Worm (Caenorhabditis elegans) whole organism, L4 larva: ENCODE data around the gene zim-1.

ENCODE experiments used
- F26F4.8 ChIP-seq: fragments of 200-800 bp; sonication (Bioruptor generic); conservative IDR thresholded peaks from 2 replicates; pipeline ENCODE4 v1.3.6; 2022; ENCODE audit warnings: missing genetic modification characterization, missing compliant biosample characterization
- F44E2.7 ChIP-seq: fragments of 200-800 bp; sonication (Bioruptor generic); IDR thresholded peaks from 2 replicates; pipeline ENCODE4 v2.1.2; 2022; ENCODE audit warnings: missing genetic modification characterization, missing compliant biosample characterization
- Y48G9A.11 ChIP-seq: fragments of 200-800 bp; sonication (Bioruptor generic); IDR thresholded peaks from 2 replicates; pipeline ENCODE4 v1.3.6; 2022; ENCODE audit warnings: missing genetic modification reagents, missing genetic modification characterization, missing compliant biosample characterization
- Y5F2A.4 ChIP-seq: fragments of 200-800 bp; sonication (Bioruptor generic); optimal IDR thresholded peaks from 2 replicates; lab custom pipeline; 2018; ENCODE audit warnings: mild to moderate bottlenecking, missing genetic modification characterization, missing compliant biosample characterization
- ZK337.2 ChIP-seq: fragments of 200-800 bp; sonication (Bioruptor generic); IDR thresholded peaks from 2 replicates; pipeline ENCODE4 v1.3.6; 2022; ENCODE audit warnings: missing genetic modification reagents, missing genetic modification characterization, missing compliant biosample characterization
- aha-1 ChIP-seq: fragments of 150-350 bp; peaks from one replicate; lab custom pipeline; 2014; ENCODE audit warnings: missing biosample characterization, missing genetic modification characterization
- ama-1 ChIP-seq: fragments of 150-350 bp; optimal IDR thresholded peaks from 2 replicates; lab custom pipeline; 2014; ENCODE audit warnings: inconsistent platforms, mixed read lengths
- ceh-32 ChIP-seq: sonication (generic microtip); optimal IDR thresholded peaks from 2 replicates; lab custom pipeline; 2016; ENCODE audit warnings: mild to moderate bottlenecking, missing genetic modification characterization, missing compliant biosample characterization; ENCODE audit not compliant: poor library complexity
- ceh-82 ChIP-seq: sonication (generic microtip); optimal IDR thresholded peaks from 2 replicates; lab custom pipeline; 2017; ENCODE audit warnings: missing biosample characterization, missing genetic modification characterization
- ces-1 ChIP-seq: fragments of 150-350 bp; sonication (generic microtip); optimal IDR thresholded peaks from 4 replicates; lab custom pipeline; 2014; ENCODE audit warnings: missing biosample characterization, missing genetic modification reagents, missing genetic modification characterization
- cey-2 ChIP-seq: sonication (generic microtip); optimal IDR thresholded peaks from 3 replicates; lab custom pipeline; 2017; ENCODE audit warnings: missing genetic modification characterization, mild to moderate bottlenecking, missing compliant biosample characterization, antibody characterized with exemption, borderline replicate concordance; ENCODE audit not compliant: insufficient read depth
- ctbp-1 ChIP-seq: fragments of 200-800 bp; sonication (Bioruptor generic); IDR thresholded peaks from 2 replicates; pipeline ENCODE4 v1.3.6; 2022; ENCODE audit warnings: missing genetic modification reagents, missing genetic modification characterization, missing compliant biosample characterization
- daf-12 ChIP-seq: fragments of 150-350 bp; optimal IDR thresholded peaks from 2 replicates; lab custom pipeline; 2014; ENCODE audit warnings: missing biosample characterization, missing genetic modification reagents, missing genetic modification characterization
- dmd-6 ChIP-seq: fragments of 200-800 bp; sonication (Bioruptor generic); IDR thresholded peaks from 2 replicates; pipeline ENCODE4 v1.3.6; 2022; ENCODE audit warnings: missing genetic modification reagents, missing genetic modification characterization, missing compliant biosample characterization
- dmd-8 ChIP-seq: fragments of 200-800 bp; sonication (Bioruptor generic); IDR thresholded peaks from 2 replicates; pipeline ENCODE4 v1.3.6; 2022; ENCODE audit warnings: missing genetic modification characterization, missing compliant biosample characterization
- dmd-9 ChIP-seq: fragments of 200-800 bp; sonication (Bioruptor generic); IDR thresholded peaks from 2 replicates; pipeline ENCODE4 v1.3.6; 2022; ENCODE audit warnings: missing genetic modification reagents, missing genetic modification characterization, missing compliant biosample characterization
- egl-27 ChIP-seq: sonication (generic microtip); optimal IDR thresholded peaks from 3 replicates; lab custom pipeline; 2017; ENCODE audit warnings: missing biosample characterization, missing genetic modification reagents, missing genetic modification characterization
- fkh-10 ChIP-seq: fragments of 150-350 bp; optimal IDR thresholded peaks from 2 replicates; lab custom pipeline; 2014; ENCODE audit warnings: missing biosample characterization, missing genetic modification reagents, missing genetic modification characterization
- hlh-11 ChIP-seq: fragments of 200-800 bp; sonication (Bioruptor generic); optimal IDR thresholded peaks from 2 replicates; lab custom pipeline; 2018; ENCODE audit warnings: mild to moderate bottlenecking, missing genetic modification characterization, missing compliant biosample characterization
- hmg-1.1 ChIP-seq: fragments of 200-800 bp; sonication (Bioruptor generic); IDR thresholded peaks from 2 replicates; pipeline ENCODE4 v1.3.6; 2022; ENCODE audit warnings: missing genetic modification reagents, missing genetic modification characterization, missing compliant biosample characterization
- lin-1 ChIP-seq: fragments of 200-800 bp; sonication (Bioruptor generic); IDR thresholded peaks from 2 replicates; pipeline ENCODE4 v1.3.6; 2022; ENCODE audit warnings: missing genetic modification reagents, missing genetic modification characterization, missing compliant biosample characterization
- lin-15B ChIP-seq: fragments of 150-350 bp; sonication (generic microtip); optimal IDR thresholded peaks from 3 replicates; lab custom pipeline; 2014; ENCODE audit warnings: missing biosample characterization, missing genetic modification characterization
- lir-3 ChIP-seq: sonication (generic microtip); optimal IDR thresholded peaks from 2 replicates; lab custom pipeline; 2016; ENCODE audit warnings: mild to moderate bottlenecking, missing genetic modification characterization, missing compliant biosample characterization
- mdl-1 ChIP-seq, 2 experiments: fragments of 150-350 bp in 1 of 2; sonication (generic microtip) in 1 of 2; optimal IDR thresholded peaks; 2 replicates each; lab custom pipeline; 2014 to 2017; ENCODE audit warnings: missing biosample characterization in 2 of 2, missing genetic modification characterization in 2 of 2
- nhr-11 ChIP-seq: fragments of 150-350 bp; optimal IDR thresholded peaks from 2 replicates; lab custom pipeline; 2014; ENCODE audit warnings: missing biosample characterization, missing genetic modification characterization
- nhr-25 ChIP-seq: sonication (generic microtip); optimal IDR thresholded peaks from 2 replicates; lab custom pipeline; 2017; ENCODE audit warnings: missing genetic modification characterization, mild to moderate bottlenecking, missing compliant biosample characterization, antibody characterized with exemption, moderate library complexity, borderline replicate concordance; ENCODE audit not compliant: insufficient read depth
- nhr-41 ChIP-seq: fragments of 200-800 bp; sonication (Bioruptor generic); IDR thresholded peaks from 2 replicates; pipeline ENCODE4 v1.3.6; 2022; ENCODE audit warnings: missing genetic modification reagents, missing genetic modification characterization, missing compliant biosample characterization
- nhr-48 ChIP-seq: sonication (generic microtip); optimal IDR thresholded peaks from 2 replicates; lab custom pipeline; 2016; ENCODE audit warnings: mild to moderate bottlenecking, missing genetic modification characterization, missing compliant biosample characterization
- pha-4 ChIP-seq, 2 experiments: fragments of 150-350 bp in 1 of 2; fragments of 200-800 bp in 1 of 2; sonication (Bioruptor generic) in 1 of 2; IDR thresholded peaks in 1 of 2; optimal IDR thresholded peaks in 1 of 2; 2 replicates each; pipeline versions ENCODE4 v1.3.6 to Lab custom; 2014 to 2022; ENCODE audit warnings: missing genetic modification characterization in 2 of 2, missing genetic modification reagents in 2 of 2, missing biosample characterization in 1 of 2, missing compliant biosample characterization in 1 of 2
- php-3 ChIP-seq: fragments of 200-800 bp; sonication (Bioruptor generic); IDR thresholded peaks from 2 replicates; pipeline ENCODE4 v1.3.6; 2022; ENCODE audit warnings: missing genetic modification reagents, missing genetic modification characterization, missing compliant biosample characterization
- pqm-1 ChIP-seq: sonication (generic microtip); optimal IDR thresholded peaks from 2 replicates; lab custom pipeline; 2017; ENCODE audit warnings: missing biosample characterization, missing genetic modification characterization
- saeg-2 ChIP-seq: fragments of 200-800 bp; sonication (Bioruptor generic); IDR thresholded peaks from 2 replicates; pipeline ENCODE4 v1.3.6; 2022; ENCODE audit warnings: missing genetic modification reagents, missing genetic modification characterization, missing compliant biosample characterization
- snpc-1.2 ChIP-seq: fragments of 200-800 bp; sonication (Bioruptor generic); IDR thresholded peaks from 2 replicates; pipeline ENCODE4 v1.3.6; 2022; ENCODE audit warnings: missing genetic modification reagents, missing genetic modification characterization, missing compliant biosample characterization
- snpc-4 ChIP-seq: fragments of 150-350 bp; optimal IDR thresholded peaks from 2 replicates; lab custom pipeline; 2014; ENCODE audit warnings: missing biosample characterization, missing genetic modification characterization
- tag-97 ChIP-seq: fragments of 200-800 bp; sonication (Bioruptor generic); IDR thresholded peaks from 2 replicates; pipeline ENCODE4 v1.3.6; 2022; ENCODE audit warnings: missing genetic modification characterization, missing compliant biosample characterization
- unc-130 ChIP-seq: sonication (generic microtip); optimal IDR thresholded peaks from 2 replicates; lab custom pipeline; 2016; ENCODE audit warnings: missing genetic modification reagents, missing genetic modification characterization, missing compliant biosample characterization
- zag-1 ChIP-seq: fragments of 150-350 bp; optimal IDR thresholded peaks from 2 replicates; lab custom pipeline; 2014; ENCODE audit warnings: missing biosample characterization, missing genetic modification characterization
- zip-2 ChIP-seq: fragments of 150-350 bp; optimal IDR thresholded peaks from 2 replicates; lab custom pipeline; 2014; ENCODE audit warnings: missing biosample characterization, missing genetic modification characterization
- ztf-7 ChIP-seq: fragments of 150-350 bp; optimal IDR thresholded peaks from 2 replicates; lab custom pipeline; 2014; ENCODE audit warnings: missing biosample characterization, missing genetic modification characterization

zim-1 gene

DNA sequence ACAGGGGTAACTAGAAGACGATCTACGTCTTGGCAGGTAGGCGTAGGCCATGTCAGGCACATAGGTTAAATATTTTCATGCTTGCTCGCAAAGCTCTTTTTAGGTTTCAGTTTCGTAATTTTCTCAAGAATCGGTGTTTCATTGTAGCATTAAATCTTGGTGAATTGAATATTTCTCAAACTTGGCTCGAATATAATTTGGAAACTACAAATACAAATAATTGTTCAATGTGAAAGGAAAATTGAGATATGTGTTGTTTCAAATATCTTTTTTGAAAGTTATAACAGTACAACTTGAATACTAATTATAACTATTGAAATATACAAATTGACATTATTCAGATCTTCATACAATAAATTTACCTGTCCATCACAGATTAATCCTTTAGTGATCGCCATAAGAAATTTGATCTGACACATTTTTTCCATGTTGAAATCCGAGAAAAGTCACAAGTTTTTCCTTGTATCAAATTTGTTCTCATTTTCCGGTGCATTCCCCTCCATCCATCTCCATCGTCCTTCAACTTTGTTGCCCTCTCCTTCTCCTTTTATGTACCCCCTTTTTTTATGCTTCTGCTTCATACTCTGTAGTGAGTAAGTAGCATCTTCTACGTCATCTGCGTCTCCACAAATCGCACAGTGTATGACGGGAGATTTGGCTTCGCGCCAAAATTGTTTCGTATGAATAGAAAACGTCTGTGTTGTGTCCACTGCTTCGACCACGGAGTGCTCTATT is 22.6 kb upstream of the zim-1 start, which contains the start of gene C02F4.5:
Gene C02F4.5, minus strand, starts transcription at position 51 of the 735 bp plus-strand sequence.
- TF ChIP-seq dmd-8 (GFP tag; lab: Robert Waterston, UW) (no peak), Y48G9A.11 (GFP tag; lab: Robert Waterston, UW) (0 out of 2 replicates have a peak, but pooled peaks have one; percentile 20), ZK337.2 (GFP tag; lab: Robert Waterston, UW) (no peak), F44E2.7 (GFP tag; lab: Robert Waterston, UW) (no peak), cey-2 (no peak), zag-1 (tag; lab: Kevin White, UChicago) (no peak), aha-1 (peak; percentile 57), dmd-6 (no peak), zip-2 (no peak), nhr-25 (no peak), ces-1 (no peak), ztf-7 (tag; lab: Kevin White, UChicago) (no peak), mdl-1 (tag; optimal IDR thresholded peaks at IDR 0.05; lab: Kevin White, UChicago) (no peak), lin-1 (no peak), lir-3 (tag; lab: Kevin White, UChicago) (no peak), unc-130 (GFP tag; lab: Kevin White, UChicago) (no peak), saeg-2 (no peak), hlh-11 (tag; lab: Kevin White, UChicago) (no peak), php-3 (GFP tag; lab: Robert Waterston, UW) (no peak), egl-27 (tag; lab: Kevin White, UChicago) (no peak), dmd-9 (GFP tag; lab: Robert Waterston, UW) (no peak), nhr-11 (tag; lab: Kevin White, UChicago) (no peak), fkh-10 (GFP tag; lab: Kevin White, UChicago) (peak; percentile 49), F26F4.8 (GFP tag; lab: Robert Waterston, UW) (no peak), nhr-48 (no peak), snpc-4 (tag; lab: Kevin White, UChicago) (no peak)

DNA sequence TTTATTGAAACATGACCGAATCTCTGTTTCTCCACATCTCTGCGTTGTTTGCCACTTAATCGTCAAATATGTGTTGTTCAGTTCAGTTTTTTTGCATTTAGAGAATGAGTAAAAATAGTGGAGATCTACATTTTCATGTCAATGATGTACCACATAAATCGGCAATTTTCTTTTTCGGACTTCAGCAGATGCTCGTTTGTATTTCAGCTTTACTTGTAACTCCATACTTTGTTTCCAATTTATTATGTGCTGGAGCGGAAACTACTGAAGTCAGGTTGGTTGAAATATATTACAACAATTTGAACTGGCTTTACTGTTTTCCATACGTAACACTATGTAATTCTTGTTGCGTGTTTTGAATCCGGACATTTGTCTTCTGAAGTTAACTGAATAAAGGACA is 16.2 kb upstream of the zim-1 start, which contains the start of gene T07G12.2:
Gene T07G12.2, plus strand, starts transcription at position 62 of the 400 bp plus-strand sequence.
- TF ChIP-seq lin-15B (no peak), snpc-1.2 (GFP tag; lab: Robert Waterston, UW) (no peak), ceh-32 (no peak), aha-1 (peak; percentile 95), ama-1 (lab: Kevin White, UChicago) (no peak), nhr-41 (GFP tag; lab: Robert Waterston, UW) (no peak)
- TF ChIP-seq, all 104 proteins: peak for 1

DNA sequence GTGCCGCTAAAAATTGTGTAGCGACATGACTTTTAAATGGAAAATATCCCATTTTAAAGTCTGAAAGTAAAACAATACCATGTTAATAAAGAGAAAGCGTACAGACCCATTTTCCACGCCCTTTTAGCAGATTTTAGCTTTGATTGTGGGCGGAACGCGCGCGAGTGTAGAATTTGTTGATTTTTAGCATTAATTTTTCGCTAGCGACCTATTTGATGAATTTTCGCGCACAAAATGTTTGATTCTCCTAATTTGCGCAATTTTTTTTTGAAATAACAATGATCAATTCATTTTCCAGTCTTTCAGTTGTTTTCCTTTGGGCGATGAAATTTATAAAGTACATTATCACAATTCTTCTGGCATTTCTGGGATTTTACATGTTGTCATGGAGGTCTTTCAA is 13.2 kb upstream of the zim-1 start, which contains the start of gene T07G12.3:
Gene T07G12.3, plus strand, starts transcription at position 301 of the 400 bp plus-strand sequence.
- TF ChIP-seq pha-4 (GFP tag; IDR thresholded peaks at IDR 0.05; lab: Robert Waterston, UW) (no peak), pha-4 (tag; optimal IDR thresholded peaks at IDR 0.05; lab: Kevin White, UChicago) (no peak), Y5F2A.4 (no peak), hmg-1.1 (GFP tag; lab: Robert Waterston, UW) (no peak), ceh-82 (tag; lab: Kevin White, UChicago) (no peak), saeg-2 (no peak), tag-97 (GFP tag; lab: Robert Waterston, UW) (no peak), lin-1 (no peak), ctbp-1 (GFP tag; lab: Robert Waterston, UW) (no peak), daf-12 (tag; lab: Kevin White, UChicago) (no peak), nhr-48 (no peak), pqm-1 (tag; lab: Kevin White, UChicago) (no peak)
